Fruit fly (Drosophila melanogaster) whole organism, pupa: ENCODE measurements around the gene MED6.

Experiments
- CG10348 ChIP-seq: fragments of 200-800 bp; sonication (Bioruptor generic); IDR thresholded peaks from 2 replicates; pipeline ENCODE4 v1.3.6; 2022; ENCODE audit warnings: missing biosample characterization, missing genetic modification characterization
- CG13204 ChIP-seq: fragments of 200-800 bp; sonication (Bioruptor generic); optimal IDR thresholded peaks from 2 replicates; lab custom pipeline; 2018; ENCODE audit warnings: missing biosample characterization, mild to moderate bottlenecking, missing genetic modification characterization, moderate library complexity
- CG14655 ChIP-seq: fragments of 200-800 bp; sonication (Bioruptor generic); optimal IDR thresholded peaks from 3 replicates; lab custom pipeline; 2017; ENCODE audit warnings: mild to moderate bottlenecking, missing biosample characterization, missing genetic modification reagents, missing genetic modification characterization
- CG15710 ChIP-seq: fragments of 200-800 bp; sonication (Bioruptor generic); optimal IDR thresholded peaks from 2 replicates; lab custom pipeline; 2018; ENCODE audit warnings: missing biosample characterization, mild to moderate bottlenecking, missing genetic modification characterization, moderate library complexity
- CG32121 ChIP-seq: fragments of 200-800 bp; sonication (Bioruptor generic); IDR thresholded peaks from 2 replicates; pipeline ENCODE4 v1.3.6; 2022; ENCODE audit warnings: missing biosample characterization, missing genetic modification characterization
- CG9948 ChIP-seq: fragments of 200-800 bp; sonication (Bioruptor generic); optimal IDR thresholded peaks from 2 replicates; lab custom pipeline; 2018; ENCODE audit warnings: missing biosample characterization, mild to moderate bottlenecking, missing genetic modification characterization, moderate library complexity
- D1 ChIP-seq: fragments of 200-800 bp; sonication (Bioruptor generic); optimal IDR thresholded peaks from 2 replicates; lab custom pipeline; 2018; ENCODE audit warnings: missing biosample characterization, mild to moderate bottlenecking, missing genetic modification characterization, moderate library complexity
- Ets98B ChIP-seq: fragments of 200-800 bp; sonication (Bioruptor generic); IDR thresholded peaks from 2 replicates; pipeline ENCODE4 v1.3.6; 2022; ENCODE audit warnings: missing biosample characterization, missing genetic modification characterization
- Pif1A ChIP-seq: fragments of 200-800 bp; sonication (Bioruptor generic); optimal IDR thresholded peaks from 3 replicates; lab custom pipeline; 2016; ENCODE audit warnings: missing biosample characterization, missing genetic modification characterization
- Pif1B ChIP-seq: fragments of 200-800 bp; sonication (Bioruptor generic); optimal IDR thresholded peaks from 3 replicates; lab custom pipeline; 2016; ENCODE audit warnings: missing biosample characterization, missing genetic modification characterization
- Snoo ChIP-seq: fragments of 200-800 bp; sonication (Bioruptor generic); optimal IDR thresholded peaks from 3 replicates; lab custom pipeline; 2017; ENCODE audit warnings: missing biosample characterization, mild to moderate bottlenecking, missing genetic modification characterization, inconsistent platforms

MED6 gene

DNA sequence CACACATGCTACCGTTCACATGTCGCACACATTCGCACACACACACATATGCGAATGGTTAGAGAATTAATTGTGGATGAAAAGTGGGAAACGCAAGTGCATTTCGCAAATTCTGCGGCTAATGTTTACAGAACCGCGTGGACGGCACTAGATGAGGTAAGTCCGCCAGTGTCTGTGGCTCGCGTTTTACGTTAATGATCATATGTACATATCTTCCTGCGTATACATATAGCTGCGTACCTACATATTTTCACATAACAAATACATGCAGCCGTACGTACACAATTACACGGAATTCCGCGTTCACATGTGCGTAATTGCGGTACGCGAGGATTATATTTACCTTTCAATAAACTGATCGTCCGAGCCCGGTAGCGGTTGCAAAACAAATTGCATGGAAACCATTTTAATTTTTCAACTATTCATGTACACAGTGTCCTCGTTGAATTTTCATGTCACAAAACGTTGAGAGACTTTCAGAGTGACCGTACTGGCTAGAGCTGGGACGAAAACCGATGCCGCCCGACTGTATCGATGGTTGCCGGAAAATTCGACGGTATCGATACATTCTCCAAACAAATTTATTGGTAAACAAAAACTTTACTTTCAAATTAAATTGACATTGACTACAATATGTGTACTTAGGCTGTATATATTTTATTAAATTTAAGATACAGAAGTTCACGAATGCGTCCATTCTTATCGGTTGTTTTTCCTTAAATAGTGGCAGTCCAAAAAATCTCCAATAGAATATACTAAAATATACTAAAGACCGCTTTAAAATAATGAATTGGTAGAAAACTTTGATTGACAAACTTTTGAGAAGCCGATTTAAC, 43.4 kb downstream of the MED6 start, which contains the start of gene hyd:
TSS of gene hyd (minus strand) at position 495 of the 836 bp plus-strand sequence.
- TF ChIP-seq D1 (tag; lab: Kevin White, UChicago) (no peak), Pif1B (no peak), CG15710 (tag; lab: Kevin White, UChicago) (no peak), Snoo (tag; lab: Kevin White, UChicago) (no peak), CG13204 (GFP tag; lab: Kevin White, UChicago) (no peak), CG14655 (GFP tag; lab: Kevin White, UChicago) (no peak), Ets98B (GFP tag; lab: Robert Waterston, UW) (no peak), CG32121 (GFP tag; lab: Robert Waterston, UW) (no peak), CG9948 (tag; lab: Kevin White, UChicago) (no peak), Pif1A (no peak), CG10348 (GFP tag; lab: Robert Waterston, UW) (no peak)
